Fruit fly (Drosophila melanogaster): ENCODE measurements around the gene Gs1.

- no peak for TF ChIP-seq GATAe (GFP tag; conservative IDR thresholded peaks at IDR 0.05)
- TF ChIP-seq CG5245 (GFP tag; optimal IDR thresholded peaks at IDR 0.05) = no peak
- no peak for TF ChIP-seq org-1 (GFP tag; optimal IDR thresholded peaks at IDR 0.05)
- no peak for TF ChIP-seq CG14860 (GFP tag; IDR thresholded peaks at IDR 0.05; ENCODE audit: partially characterized antibody)
- no peak for TF ChIP-seq gsb (GFP tag; IDR thresholded peaks at IDR 0.05)
- no peak for TF ChIP-seq CG7987 (GFP tag; optimal IDR thresholded peaks at IDR 0.05)
- TF ChIP-seq Camta (GFP tag; optimal IDR thresholded peaks at IDR 0.05) = no peak
- no peak for TF ChIP-seq emc (GFP tag; optimal IDR thresholded peaks at IDR 0.05)
- no peak for TF ChIP-seq CG7372 (GFP tag; IDR thresholded peaks at IDR 0.05)
- TF ChIP-seq bigmax (GFP tag; optimal IDR thresholded peaks at IDR 0.05) = no peak
- TF ChIP-seq h (optimal IDR thresholded peaks at IDR 0.05) = no peak
- no peak for TF ChIP-seq jing (GFP tag; optimal IDR thresholded peaks at IDR 0.05)
- TF ChIP-seq sima (GFP tag; optimal IDR thresholded peaks at IDR 0.05) = no peak
Measured at dm6 chr2L:165253-165890, 33.5 kb downstream of the Gs1 start.

All from whole organism, embryonic.